Worm (Caenorhabditis elegans) whole organism, L3 larva: ENCODE measurements around the gene W03F9.2.

Source experiments
- ZK546.5 ChIP-seq: sonication (generic microtip); optimal IDR thresholded peaks from 2 replicates; lab custom pipeline; 2017; ENCODE audit warnings: missing biosample characterization, missing genetic modification characterization
- ceh-82 ChIP-seq: fragments of 150-350 bp; optimal IDR thresholded peaks from 2 replicates; lab custom pipeline; 2014; ENCODE audit warnings: missing biosample characterization, missing genetic modification characterization
- egl-27 ChIP-seq: sonication (generic microtip); optimal IDR thresholded peaks from 4 replicates; lab custom pipeline; 2017; ENCODE audit warnings: missing biosample characterization, missing genetic modification reagents, missing genetic modification characterization
- fos-1 ChIP-seq: fragments of 150-350 bp; optimal IDR thresholded peaks from 2 replicates; lab custom pipeline; 2014; ENCODE audit warnings: missing biosample characterization, missing genetic modification characterization
- jun-1 ChIP-seq: fragments of 150-350 bp; optimal IDR thresholded peaks from 2 replicates; lab custom pipeline; 2014; ENCODE audit warnings: missing biosample characterization, missing genetic modification reagents, missing genetic modification characterization
- lin-15B ChIP-seq: fragments of 150-350 bp; optimal IDR thresholded peaks from 2 replicates; lab custom pipeline; 2014; ENCODE audit warnings: missing biosample characterization, missing genetic modification characterization
- nhr-11 ChIP-seq: fragments of 150-350 bp; optimal IDR thresholded peaks from 2 replicates; lab custom pipeline; 2014; ENCODE audit warnings: missing biosample characterization, missing genetic modification characterization
- pqm-1 ChIP-seq: fragments of 150-350 bp; optimal IDR thresholded peaks from 2 replicates; lab custom pipeline; 2017; ENCODE audit warnings: missing biosample characterization, missing genetic modification characterization, inconsistent platforms
- tbx-2 ChIP-seq: sonication (generic microtip); optimal IDR thresholded peaks from 2 replicates; lab custom pipeline; 2016; ENCODE audit warnings: mild to moderate bottlenecking, missing genetic modification characterization, missing compliant biosample characterization

DNA sequence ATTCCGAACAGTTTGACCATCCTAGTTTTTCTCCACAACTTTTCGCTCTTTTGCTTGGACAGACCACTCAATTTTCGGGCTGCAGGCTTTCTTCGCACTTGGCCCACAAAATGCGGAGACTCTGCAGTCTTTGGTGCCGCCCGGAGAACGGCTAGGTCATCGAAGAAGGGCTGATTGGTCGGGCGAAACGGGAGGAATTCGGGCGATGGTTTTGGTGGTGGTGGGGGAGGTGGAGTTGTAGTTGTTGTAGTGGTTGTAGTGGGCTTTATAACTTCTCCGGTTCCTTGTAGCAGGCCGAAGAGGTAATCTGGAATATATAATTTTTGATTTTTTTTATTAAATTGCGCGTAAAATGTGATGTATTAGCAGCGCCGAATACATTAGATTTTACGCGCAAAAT is 9.8 kb upstream of the W03F9.2 start:
- no peak for TF ChIP-seq ZK546.5
- no peak for TF ChIP-seq nhr-11 (tag; lab: Kevin White, UChicago)
- TF ChIP-seq ceh-82 (tag; lab: Kevin White, UChicago): no peak
- TF ChIP-seq pqm-1 (tag; lab: Kevin White, UChicago): no peak
- TF ChIP-seq jun-1 (tag; lab: Kevin White, UChicago): no peak
- TF ChIP-seq fos-1 (tag; lab: Kevin White, UChicago): no peak
- no peak for TF ChIP-seq egl-27 (tag; lab: Kevin White, UChicago)
- TF ChIP-seq tbx-2 (tag; lab: Kevin White, UChicago): no peak
- no peak for TF ChIP-seq lin-15B
